Worm (Caenorhabditis elegans): ENCODE measurements around the gene F47G3.4.

ce11 chrX:2422123-2422522 is 40.7 kb downstream of the F47G3.4 start:
- no peak for TF ChIP-seq egl-27 (tag; optimal IDR thresholded peaks at IDR 0.05)
- TF ChIP-seq pha-4 (tag; optimal IDR thresholded peaks at IDR 0.05): no peak
- no peak for TF ChIP-seq nhr-12 (tag; optimal IDR thresholded peaks at IDR 0.05)
- TF ChIP-seq R02D3.7 (tag; optimal IDR thresholded peaks at IDR 0.05): no peak
- TF ChIP-seq ceh-9 (tag; optimal IDR thresholded peaks at IDR 0.05): no peak
- no peak for TF ChIP-seq nhr-11 (tag; optimal IDR thresholded peaks at IDR 0.05)
- TF ChIP-seq unc-39 (tag; optimal IDR thresholded peaks at IDR 0.05): no peak
- no peak for TF ChIP-seq daf-12 (tag; optimal IDR thresholded peaks at IDR 0.05)
- TF ChIP-seq mml-1 (tag; optimal IDR thresholded peaks at IDR 0.05): no peak
- no peak for TF ChIP-seq ceh-82 (tag; optimal IDR thresholded peaks at IDR 0.05)
- TF ChIP-seq mdl-1 (tag; optimal IDR thresholded peaks at IDR 0.05): no peak
- TF ChIP-seq ceh-16 (tag; optimal IDR thresholded peaks at IDR 0.05): no peak
- no peak for TF ChIP-seq unc-62 (GFP tag; optimal IDR thresholded peaks at IDR 0.05)
